Worm (Caenorhabditis elegans) whole organism, midembryonic: ENCODE measurements around the gene Y105C5B.1413.

Experiments used
- T22C8.4 ChIP-seq: fragments of 200-800 bp; sonication (Bioruptor generic); IDR thresholded peaks from 2 replicates; pipeline ENCODE4 v1.3.6; 2022; ENCODE audit warnings: missing genetic modification characterization, missing compliant biosample characterization
- cog-1 ChIP-seq: sonication (generic microtip); optimal IDR thresholded peaks from 2 replicates; lab custom pipeline; 2016; ENCODE audit warnings: missing genetic modification characterization, missing compliant biosample characterization
- flt-1 ChIP-seq: fragments of 200-800 bp; sonication (Bioruptor generic); IDR thresholded peaks from 2 replicates; pipeline ENCODE4 v1.3.6; 2022; ENCODE audit warnings: missing genetic modification characterization, missing compliant biosample characterization
- klf-2 ChIP-seq: fragments of 200-800 bp; sonication (Bioruptor generic); conservative IDR thresholded peaks from 2 replicates; pipeline ENCODE4 v1.3.6; 2022; ENCODE audit warnings: missing genetic modification reagents, missing genetic modification characterization, missing compliant biosample characterization
- med-1 ChIP-seq: sonication (generic microtip); optimal IDR thresholded peaks from 2 replicates; lab custom pipeline; 2017; ENCODE audit warnings: missing genetic modification characterization, mild to moderate bottlenecking, missing compliant biosample characterization, antibody characterized with exemption, missing genetic modification reagents; ENCODE audit not compliant: insufficient read depth
- ref-1 ChIP-seq: fragments of 200-800 bp; sonication (Bioruptor generic); conservative IDR thresholded peaks from 2 replicates; pipeline ENCODE4 v1.3.6; 2022; ENCODE audit warnings: missing genetic modification reagents, missing genetic modification characterization, missing compliant biosample characterization
- ztf-23 ChIP-seq: fragments of 200-800 bp; sonication (Bioruptor generic); IDR thresholded peaks from 2 replicates; pipeline ENCODE4 v1.3.6; 2022; ENCODE audit warnings: missing genetic modification reagents, missing genetic modification characterization, missing compliant biosample characterization
- ztf-29 ChIP-seq: fragments of 200-800 bp; sonication (Bioruptor generic); IDR thresholded peaks from 2 replicates; pipeline ENCODE4 v1.3.6; 2022; ENCODE audit warnings: missing genetic modification reagents, missing genetic modification characterization, missing compliant biosample characterization

DNA sequence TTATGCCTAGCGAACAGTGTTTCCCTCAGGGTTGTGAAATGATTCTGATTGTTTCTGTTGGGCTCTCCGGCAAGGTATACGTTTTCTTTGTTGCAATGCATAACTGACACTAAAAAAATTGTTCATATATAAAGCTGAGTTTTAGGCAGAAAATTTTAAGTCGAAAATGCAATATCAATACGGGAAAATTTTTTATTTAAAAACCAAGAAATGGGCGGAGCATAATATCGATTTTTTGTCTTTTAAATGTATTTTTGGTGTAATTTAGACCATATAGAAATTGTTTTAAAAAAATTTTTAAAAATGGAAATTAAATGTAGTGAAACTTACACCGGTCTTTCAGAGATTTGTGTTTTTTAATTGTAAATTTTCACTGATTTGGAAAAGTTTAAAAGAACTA lies at the start of gene Y105C5B.1413:
- TF ChIP-seq T22C8.4, result no peak
- no peak for TF ChIP-seq ztf-29
- TF ChIP-seq flt-1 (GFP tag; lab: Robert Waterston, UW), result no peak
- TF ChIP-seq med-1 (GFP tag; lab: Kevin White, UChicago), result no peak
- TF ChIP-seq ref-1 (GFP tag; lab: Robert Waterston, UW), result no peak
- no peak for TF ChIP-seq ztf-23 (GFP tag; lab: Robert Waterston, UW)
- TF ChIP-seq cog-1 (tag; lab: Kevin White, UChicago), result no peak
- no peak for TF ChIP-seq klf-2 (GFP tag; lab: Robert Waterston, UW)
